Fruit fly (Drosophila melanogaster) whole organism, prepupa: ENCODE data around the gene Ccdc58.

Experiments
- Blimp-1 ChIP-seq: fragments of 200-800 bp; sonication (Bioruptor generic); optimal IDR thresholded peaks from 3 replicates; lab custom pipeline; 2017; ENCODE audit warnings: missing biosample characterization, missing genetic modification characterization, mild to moderate bottlenecking, moderate library complexity, missing genetic modification reagents
- CG10631 ChIP-seq: fragments of 200-800 bp; sonication (Bioruptor generic); optimal IDR thresholded peaks from 2 replicates; lab custom pipeline; 2016; ENCODE audit warnings: missing biosample characterization, missing genetic modification characterization
- CG11294 ChIP-seq: fragments of 200-800 bp; sonication (Bioruptor generic); IDR thresholded peaks from 2 replicates; pipeline ENCODE4 v1.3.6; 2022; ENCODE audit warnings: missing biosample characterization, missing genetic modification characterization
- CG11902 ChIP-seq: fragments of 200-800 bp; sonication (Bioruptor generic); optimal IDR thresholded peaks from 3 replicates; lab custom pipeline; 2016; ENCODE audit warnings: missing biosample characterization, missing genetic modification characterization
- CG1621 ChIP-seq: fragments of 200-800 bp; sonication (Bioruptor generic); optimal IDR thresholded peaks from 3 replicates; lab custom pipeline; 2018; ENCODE audit warnings: missing biosample characterization, mild to moderate bottlenecking, missing genetic modification characterization
- CG16779 ChIP-seq: fragments of 200-800 bp; sonication (Bioruptor generic); optimal IDR thresholded peaks from 3 replicates; lab custom pipeline; 2017; ENCODE audit warnings: missing biosample characterization, mild to moderate bottlenecking, missing genetic modification characterization
- CG3032 ChIP-seq: fragments of 200-800 bp; optimal IDR thresholded peaks from 2 replicates; lab custom pipeline; 2019; ENCODE audit warnings: missing biosample characterization, mild to moderate bottlenecking, missing genetic modification characterization, moderate library complexity
- CG31627 ChIP-seq: fragments of 200-800 bp; sonication (Bioruptor generic); optimal IDR thresholded peaks from 3 replicates; lab custom pipeline; 2016; ENCODE audit warnings: missing biosample characterization, missing genetic modification characterization
- CG4318 ChIP-seq: fragments of 200-800 bp; sonication (Bioruptor generic); optimal IDR thresholded peaks from 3 replicates; lab custom pipeline; 2017; ENCODE audit warnings: missing biosample characterization, mild to moderate bottlenecking, missing genetic modification characterization
- CG6163 ChIP-seq: fragments of 200-800 bp; sonication (Bioruptor generic); IDR thresholded peaks from 3 replicates; pipeline ENCODE4 v1.3.6; 2022; ENCODE audit warnings: missing biosample characterization, missing genetic modification characterization
- CG6276 ChIP-seq: fragments of 200-800 bp; sonication (Bioruptor generic); optimal IDR thresholded peaks from 2 replicates; lab custom pipeline; 2017; ENCODE audit warnings: missing biosample characterization, mild to moderate bottlenecking, missing genetic modification characterization
- CG6792 ChIP-seq: fragments of 200-800 bp; sonication (Bioruptor generic); optimal IDR thresholded peaks from 3 replicates; lab custom pipeline; 2016; ENCODE audit warnings: missing biosample characterization, missing genetic modification characterization
- CG6854 ChIP-seq: fragments of 200-800 bp; sonication (Bioruptor generic); optimal IDR thresholded peaks from 2 replicates; lab custom pipeline; 2017; ENCODE audit warnings: missing biosample characterization, mild to moderate bottlenecking, missing genetic modification characterization
- CG7368 ChIP-seq: fragments of 200-800 bp; sonication (Bioruptor generic); optimal IDR thresholded peaks from 3 replicates; lab custom pipeline; 2016; ENCODE audit warnings: missing biosample characterization, missing genetic modification characterization
- CG8119 ChIP-seq: fragments of 200-800 bp; sonication (Bioruptor generic); IDR thresholded peaks from 3 replicates; pipeline ENCODE4 v1.3.6; 2022; ENCODE audit warnings: missing biosample characterization, missing genetic modification characterization
- CG8632 ChIP-seq: fragments of 200-800 bp; sonication (Bioruptor generic); optimal IDR thresholded peaks from 3 replicates; lab custom pipeline; 2016; ENCODE audit warnings: missing biosample characterization, missing genetic modification characterization
- Eip75B ChIP-seq: fragments of 200-800 bp; sonication (Bioruptor generic); optimal IDR thresholded peaks from 3 replicates; lab custom pipeline; 2016; ENCODE audit warnings: missing biosample characterization, missing genetic modification characterization
- Eip93F ChIP-seq: fragments of 200-800 bp; sonication (Bioruptor generic); optimal IDR thresholded peaks from 2 replicates; lab custom pipeline; 2016; ENCODE audit warnings: missing biosample characterization, mild to moderate bottlenecking, missing genetic modification characterization
- Ets21C ChIP-seq: fragments of 200-800 bp; sonication (Bioruptor generic); optimal IDR thresholded peaks from 3 replicates; lab custom pipeline; 2016; ENCODE audit warnings: missing biosample characterization, missing genetic modification characterization
- Ets96B ChIP-seq: fragments of 200-800 bp; optimal IDR thresholded peaks from 2 replicates; lab custom pipeline; 2019; ENCODE audit warnings: missing biosample characterization, mild to moderate bottlenecking, missing genetic modification characterization, moderate library complexity
- Gug ChIP-seq: fragments of 200-800 bp; sonication (Bioruptor generic); IDR thresholded peaks from 2 replicates; pipeline ENCODE4 v1.3.6; 2022; ENCODE audit warnings: missing biosample characterization, missing genetic modification characterization
- Hr4 ChIP-seq: fragments of 200-800 bp; sonication (Bioruptor generic); optimal IDR thresholded peaks from 3 replicates; lab custom pipeline; 2016; ENCODE audit warnings: missing biosample characterization, missing genetic modification characterization
- OdsH ChIP-seq: fragments of 200-800 bp; sonication (Bioruptor generic); optimal IDR thresholded peaks from 3 replicates; lab custom pipeline; 2016; ENCODE audit warnings: missing biosample characterization, missing genetic modification characterization
- Sox102F ChIP-seq: fragments of 200-800 bp; sonication (Bioruptor generic); optimal IDR thresholded peaks from 2 replicates; lab custom pipeline; 2016; ENCODE audit warnings: missing biosample characterization, mild to moderate bottlenecking, missing genetic modification characterization
- Sox15 ChIP-seq: fragments of 200-800 bp; sonication (Bioruptor generic); optimal IDR thresholded peaks from 3 replicates; lab custom pipeline; 2016; ENCODE audit warnings: missing biosample characterization, missing genetic modification characterization
- cyc ChIP-seq: fragments of 200-800 bp; sonication (Bioruptor generic); optimal IDR thresholded peaks from 3 replicates; lab custom pipeline; 2016; ENCODE audit warnings: missing biosample characterization, missing genetic modification characterization
- dac ChIP-seq: fragments of 200-800 bp; sonication (Bioruptor generic); optimal IDR thresholded peaks from 2 replicates; lab custom pipeline; 2017; ENCODE audit warnings: missing biosample characterization, mild to moderate bottlenecking, missing genetic modification characterization
- dsx ChIP-seq: fragments of 200-800 bp; optimal IDR thresholded peaks from 3 replicates; lab custom pipeline; 2019; ENCODE audit warnings: missing biosample characterization, mild to moderate bottlenecking, missing genetic modification characterization, moderate library complexity; ENCODE audit not compliant: poor library complexity, severe bottlenecking
- eg ChIP-seq: fragments of 200-800 bp; sonication (Bioruptor generic); IDR thresholded peaks from 3 replicates; pipeline ENCODE4 v1.3.6; 2022; ENCODE audit warnings: missing biosample characterization, missing genetic modification characterization
- esn ChIP-seq: fragments of 200-800 bp; sonication (Bioruptor generic); optimal IDR thresholded peaks from 2 replicates; lab custom pipeline; 2016; ENCODE audit warnings: missing biosample characterization, mild to moderate bottlenecking, missing genetic modification characterization, moderate library complexity
- fd85E ChIP-seq: fragments of 200-800 bp; sonication (Bioruptor generic); optimal IDR thresholded peaks from 3 replicates; lab custom pipeline; 2016; ENCODE audit warnings: missing biosample characterization, missing genetic modification characterization
- fkh ChIP-seq: fragments of 200-800 bp; sonication (Bioruptor generic); optimal IDR thresholded peaks from 3 replicates; lab custom pipeline; 2017; ENCODE audit warnings: missing biosample characterization, mild to moderate bottlenecking, missing genetic modification characterization, moderate library complexity
- lz ChIP-seq: fragments of 200-800 bp; sonication (Bioruptor generic); optimal IDR thresholded peaks from 3 replicates; lab custom pipeline; 2016; ENCODE audit warnings: missing biosample characterization, missing genetic modification characterization
- net ChIP-seq: fragments of 200-800 bp; sonication (Bioruptor generic); optimal IDR thresholded peaks from 3 replicates; lab custom pipeline; 2016; ENCODE audit warnings: missing biosample characterization, missing genetic modification characterization
- pdm3 ChIP-seq: fragments of 200-800 bp; sonication (Bioruptor generic); optimal IDR thresholded peaks from 3 replicates; lab custom pipeline; 2016; ENCODE audit warnings: missing biosample characterization, missing genetic modification characterization
- spab ChIP-seq: fragments of 200-800 bp; sonication (Bioruptor generic); optimal IDR thresholded peaks from 2 replicates; lab custom pipeline; 2017; ENCODE audit warnings: missing biosample characterization, mild to moderate bottlenecking, missing genetic modification characterization, missing genetic modification reagents
- ss ChIP-seq, 2 experiments: fragments of 200-800 bp; sonication (Bioruptor generic); optimal IDR thresholded peaks; 2 replicates in 1 of 2; 3 replicates in 1 of 2; lab custom pipeline; 2017 to 2018; ENCODE audit warnings: mild to moderate bottlenecking in 2 of 2, missing biosample characterization in 2 of 2, missing genetic modification characterization in 2 of 2, moderate library complexity in 1 of 2
- svp ChIP-seq: fragments of 200-800 bp; sonication (Bioruptor generic); peaks from one replicate; lab custom pipeline; 2016; ENCODE audit warnings: missing biosample characterization, missing genetic modification characterization
- topi ChIP-seq: fragments of 200-800 bp; sonication (Bioruptor generic); optimal IDR thresholded peaks from 3 replicates; lab custom pipeline; 2016; ENCODE audit warnings: missing biosample characterization, missing genetic modification characterization

Gene Ccdc58

dm6 chr3L:19794203-19794802 lies 10.7 kb upstream of the Ccdc58 start (continued):
- TF ChIP-seq CG31627 (GFP tag; lab: Kevin White, UChicago): peak; percentile 80
- TF ChIP-seq esn (GFP tag; lab: Kevin White, UChicago): peak; percentile 94
- TF ChIP-seq CG11902: peak; percentile 69
- peak; percentile 81 for TF ChIP-seq dsx (GFP tag; lab: Kevin White, UChicago)
- TF ChIP-seq CG10631: peak; percentile 83
- TF ChIP-seq cyc (GFP tag; lab: Kevin White, UChicago): peak; percentile 76
- TF ChIP-seq Ets21C (GFP tag; lab: Kevin White, UChicago): peak; percentile 81
- TF ChIP-seq CG3032 (tag; lab: Kevin White, UChicago): peak; percentile 83
- TF ChIP-seq Gug: peak; percentile 63
- TF ChIP-seq OdsH (GFP tag; lab: Kevin White, UChicago): peak; percentile 89
- peak; percentile 95 for TF ChIP-seq net (GFP tag; lab: Kevin White, UChicago)
- peak; percentile 94 for TF ChIP-seq CG6276 (GFP tag; lab: Kevin White, UChicago)
- peak; percentile 90 for TF ChIP-seq pdm3 (GFP tag; lab: Kevin White, UChicago)
- peak; percentile 92 for TF ChIP-seq Hr4 (GFP tag; lab: Kevin White, UChicago)
- peak; percentile 64 for TF ChIP-seq CG11294
- TF ChIP-seq svp: peak; percentile 94
- peak; percentile 87 for TF ChIP-seq CG8119 (GFP tag; lab: Robert Waterston, UW)
- TF ChIP-seq CG4318 (GFP tag; lab: Kevin White, UChicago): peak; percentile 90
- TF ChIP-seq Blimp-1 (GFP tag; lab: Kevin White, UChicago): peak; percentile 63
- peak; percentile 64 for TF ChIP-seq CG7368 (GFP tag; lab: Kevin White, UChicago)
- peak; percentile 83 for TF ChIP-seq CG6163 (GFP tag; lab: Robert Waterston, UW)
- TF ChIP-seq ss (GFP tag; optimal IDR thresholded peaks at IDR 0.05; lab: Kevin White, UChicago): peak; percentile 87 to 96
- TF ChIP-seq CG16779 (tag; lab: Kevin White, UChicago): peak; percentile 84
- peak; percentile 72 for TF ChIP-seq CG1621 (tag; lab: Kevin White, UChicago)
- peak; percentile 83 for TF ChIP-seq Eip75B (GFP tag; lab: Kevin White, UChicago)
- peak; percentile 77 for TF ChIP-seq Sox15

dm6 chr3L:19798978-19799377 lies 6.0 kb upstream of the Ccdc58 start, which contains the start of gene Ir76a:
Ir76a (plus strand) TSS chr3L:19799278.
- TF ChIP-seq topi (GFP tag; lab: Kevin White, UChicago): no peak
- TF ChIP-seq Eip93F (GFP tag; lab: Kevin White, UChicago): no peak
- TF ChIP-seq dsx (GFP tag; lab: Kevin White, UChicago): no peak
- no peak for TF ChIP-seq eg (GFP tag; lab: Robert Waterston, UW)
- TF ChIP-seq net (GFP tag; lab: Kevin White, UChicago): no peak
- TF ChIP-seq fd85E (GFP tag; lab: Kevin White, UChicago): no peak
- no peak for TF ChIP-seq CG31627 (GFP tag; lab: Kevin White, UChicago)
- TF ChIP-seq dac (GFP tag; lab: Kevin White, UChicago): no peak
- no peak for TF ChIP-seq Blimp-1 (GFP tag; lab: Kevin White, UChicago)
- TF ChIP-seq CG6854: no peak
- no peak for TF ChIP-seq CG3032 (tag; lab: Kevin White, UChicago)
- no peak for TF ChIP-seq CG6792 (GFP tag; lab: Kevin White, UChicago)

DNA sequence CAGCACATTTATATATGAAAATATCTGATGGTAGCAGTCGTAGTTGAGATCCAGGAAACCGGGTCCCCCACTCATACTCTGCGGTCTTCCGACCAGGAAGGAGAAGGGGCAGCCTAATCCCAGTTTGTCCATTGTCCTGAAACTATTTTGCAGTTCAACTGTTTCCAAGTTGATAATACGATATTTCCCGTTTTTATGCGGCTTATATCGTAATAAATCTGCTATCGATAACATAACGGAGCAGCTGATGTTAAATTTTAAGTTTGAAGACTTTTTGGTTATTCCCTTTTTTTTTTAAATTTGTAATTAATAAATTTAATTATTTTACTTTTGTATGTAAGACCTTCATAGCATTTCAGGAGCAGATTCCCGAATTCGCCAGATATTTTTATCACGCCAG lies 3.9 kb upstream of the Ccdc58 start, which contains the start of gene CG14102:
Gene CG14102 (minus strand): TSS at position 187 of the 400 bp plus-strand sequence.
- TF ChIP-seq CG11294 (no peak), CG8119 (GFP tag; lab: Robert Waterston, UW) (no peak), net (GFP tag; lab: Kevin White, UChicago) (no peak), Ets96B (tag; lab: Kevin White, UChicago) (no peak), CG6276 (GFP tag; lab: Kevin White, UChicago) (no peak), fkh (GFP tag; lab: Kevin White, UChicago) (no peak), spab (GFP tag; lab: Kevin White, UChicago) (no peak), CG3032 (tag; lab: Kevin White, UChicago) (no peak), Sox102F (no peak), CG10631 (no peak), eg (GFP tag; lab: Robert Waterston, UW) (no peak), lz (GFP tag; lab: Kevin White, UChicago) (no peak), CG8632 (GFP tag; lab: Kevin White, UChicago) (no peak), ss (GFP tag; optimal IDR thresholded peaks at IDR 0.05; lab: Kevin White, UChicago) (no peak)
- TF ChIP-seq, all 60 proteins: peak for 0
